Worm (Caenorhabditis elegans) whole organism, early embryonic: ENCODE data around the gene fipr-6.

Experiments
- B0310.2 ChIP-seq: sonication (generic microtip); optimal IDR thresholded peaks from 2 replicates; lab custom pipeline; 2016; ENCODE audit warnings: mild to moderate bottlenecking, missing genetic modification characterization, missing compliant biosample characterization
- F13C5.2 ChIP-seq: sonication (generic microtip); optimal IDR thresholded peaks from 2 replicates; lab custom pipeline; 2017; ENCODE audit warnings: mild to moderate bottlenecking, missing genetic modification characterization, inconsistent platforms, missing compliant biosample characterization
- aly-1 ChIP-seq: sonication (generic microtip); optimal IDR thresholded peaks from 2 replicates; lab custom pipeline; 2016; ENCODE audit warnings: missing genetic modification characterization, missing compliant biosample characterization
- ama-1 ChIP-seq: fragments of 150-350 bp; optimal IDR thresholded peaks from 2 replicates; lab custom pipeline; 2014
- ceh-13 ChIP-seq: fragments of 200-800 bp; sonication (Bioruptor generic); optimal IDR thresholded peaks from 2 replicates; lab custom pipeline; 2018; ENCODE audit warnings: mild to moderate bottlenecking, missing genetic modification characterization, missing compliant biosample characterization
- ceh-36 ChIP-seq: sonication (generic microtip); optimal IDR thresholded peaks from 2 replicates; lab custom pipeline; 2016; ENCODE audit warnings: missing genetic modification characterization, inconsistent platforms, missing compliant biosample characterization
- ets-7 ChIP-seq: sonication (generic microtip); optimal IDR thresholded peaks from 2 replicates; lab custom pipeline; 2016; ENCODE audit warnings: missing genotype, missing genetic modification characterization, missing compliant biosample characterization
- flt-1 ChIP-seq: fragments of 200-800 bp; sonication (Bioruptor generic); IDR thresholded peaks from 2 replicates; pipeline ENCODE4 v1.3.6; 2022; ENCODE audit warnings: missing genetic modification characterization, missing compliant biosample characterization
- hmbx-1 ChIP-seq: sonication (generic microtip); optimal IDR thresholded peaks from 2 replicates; lab custom pipeline; 2016; ENCODE audit warnings: mild to moderate bottlenecking, missing genetic modification characterization, missing compliant biosample characterization
- hmg-4 ChIP-seq: fragments of 200-800 bp; sonication (Bioruptor generic); optimal IDR thresholded peaks from 2 replicates; lab custom pipeline; 2018; ENCODE audit warnings: mild to moderate bottlenecking, missing genetic modification characterization, missing compliant biosample characterization
- hnd-1 ChIP-seq: sonication (generic microtip); optimal IDR thresholded peaks from 2 replicates; lab custom pipeline; 2016; ENCODE audit warnings: missing genetic modification characterization, missing compliant biosample characterization
- pes-1 ChIP-seq: fragments of 200-800 bp; sonication (Bioruptor generic); IDR thresholded peaks from 2 replicates; pipeline ENCODE4 v1.3.6; 2022; ENCODE audit warnings: missing genetic modification reagents, missing genetic modification characterization, missing compliant biosample characterization
- scrt-1 ChIP-seq: fragments of 200-800 bp; sonication (Bioruptor generic); IDR thresholded peaks from 2 replicates; pipeline ENCODE4 v1.3.6; 2022; ENCODE audit warnings: missing genetic modification characterization, missing compliant biosample characterization
- sea-1 ChIP-seq: fragments of 200-800 bp; sonication (Bioruptor generic); conservative IDR thresholded peaks from 2 replicates; pipeline ENCODE4 v1.3.6; 2022; ENCODE audit warnings: missing genetic modification characterization, missing compliant biosample characterization
- tbx-11 ChIP-seq: fragments of 200-800 bp; sonication (Bioruptor generic); IDR thresholded peaks from 2 replicates; pipeline ENCODE4 v1.3.6; 2022; ENCODE audit warnings: missing genetic modification characterization, missing compliant biosample characterization
- tbx-37 ChIP-seq: fragments of 200-800 bp; sonication (Bioruptor generic); conservative IDR thresholded peaks from 2 replicates; pipeline ENCODE4 v1.3.6; 2022; ENCODE audit warnings: missing genetic modification reagents, missing genetic modification characterization, missing compliant biosample characterization
- tra-4 ChIP-seq: sonication (generic microtip); optimal IDR thresholded peaks from 2 replicates; lab custom pipeline; 2017; ENCODE audit warnings: missing genetic modification characterization, missing compliant biosample characterization

The fipr-6 gene

DNA sequence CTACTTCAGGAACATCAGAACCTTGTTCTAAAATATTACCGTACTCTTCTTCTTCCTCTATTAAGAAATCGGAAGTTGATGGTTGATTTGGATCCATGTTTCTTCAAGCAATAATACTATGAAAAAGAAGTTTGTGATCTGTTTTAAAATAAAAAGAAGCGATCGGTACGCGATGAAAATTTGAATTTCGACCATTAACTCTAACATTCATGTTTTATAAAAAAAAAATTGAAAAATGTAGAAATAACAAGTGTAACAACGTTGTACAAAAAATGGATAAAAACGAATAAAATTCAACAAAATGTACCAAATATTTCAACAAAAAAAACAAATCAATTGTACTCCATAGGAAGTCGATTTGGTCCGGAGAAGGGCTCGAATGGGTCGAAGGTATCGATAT, 20.8 kb upstream of the fipr-6 start, which contains the start of gene tftc-3:
tftc-3 (minus strand) TSS at position 101 of the 400 bp plus-strand sequence.
- TF ChIP-seq scrt-1 (GFP tag; lab: Robert Waterston, UW) (no peak), sea-1 (no peak), tra-4 (tag; lab: Kevin White, UChicago) (no peak), ama-1 (lab: Kevin White, UChicago) (no peak), hnd-1 (tag; lab: Kevin White, UChicago) (no peak), ceh-36 (no peak), tbx-37 (GFP tag; lab: Robert Waterston, UW) (no peak), F13C5.2 (tag; lab: Kevin White, UChicago) (no peak), tbx-11 (GFP tag; lab: Robert Waterston, UW) (no peak), B0310.2 (tag; lab: Kevin White, UChicago) (no peak), hmbx-1 (tag; lab: Kevin White, UChicago) (no peak), ets-7 (tag; lab: Kevin White, UChicago) (no peak), hmg-4 (GFP tag; lab: Kevin White, UChicago) (no peak), pes-1 (GFP tag; lab: Robert Waterston, UW) (no peak)

DNA sequence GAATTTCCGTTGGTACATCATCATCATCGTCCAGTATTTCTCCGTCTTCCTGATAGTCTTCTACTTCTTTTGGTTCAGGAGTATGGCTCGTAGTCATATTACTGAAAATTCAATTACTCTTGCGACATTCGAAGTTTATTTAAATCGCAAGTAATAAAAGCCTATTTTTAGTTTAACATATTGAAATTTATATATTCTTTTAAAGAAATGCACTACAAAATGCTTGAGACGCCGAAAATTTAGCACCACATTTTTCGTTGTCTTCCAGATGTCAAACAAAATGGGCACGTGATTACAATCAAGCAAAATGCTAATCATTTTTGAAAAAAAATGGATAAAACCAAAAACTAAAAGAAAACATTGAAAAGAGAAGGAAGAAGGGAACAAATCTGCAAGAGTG, 19.0 kb upstream of the fipr-6 start, which contains the start of gene zhit-3:
zhit-3 (minus strand) TSS at position 101 of the 400 bp plus-strand sequence.
- TF ChIP-seq B0310.2 (tag; lab: Kevin White, UChicago): no peak
- TF ChIP-seq hmbx-1 (tag; lab: Kevin White, UChicago): no peak
- TF ChIP-seq pes-1 (GFP tag; lab: Robert Waterston, UW): no peak
- TF ChIP-seq tbx-37 (GFP tag; lab: Robert Waterston, UW): no peak
- no peak for TF ChIP-seq hmg-4 (GFP tag; lab: Kevin White, UChicago)
- no peak for TF ChIP-seq ceh-13 (GFP tag; lab: Kevin White, UChicago)
- TF ChIP-seq hnd-1 (tag; lab: Kevin White, UChicago): no peak
- no peak for TF ChIP-seq aly-1 (tag; lab: Kevin White, UChicago)
- no peak for TF ChIP-seq ceh-36

DNA sequence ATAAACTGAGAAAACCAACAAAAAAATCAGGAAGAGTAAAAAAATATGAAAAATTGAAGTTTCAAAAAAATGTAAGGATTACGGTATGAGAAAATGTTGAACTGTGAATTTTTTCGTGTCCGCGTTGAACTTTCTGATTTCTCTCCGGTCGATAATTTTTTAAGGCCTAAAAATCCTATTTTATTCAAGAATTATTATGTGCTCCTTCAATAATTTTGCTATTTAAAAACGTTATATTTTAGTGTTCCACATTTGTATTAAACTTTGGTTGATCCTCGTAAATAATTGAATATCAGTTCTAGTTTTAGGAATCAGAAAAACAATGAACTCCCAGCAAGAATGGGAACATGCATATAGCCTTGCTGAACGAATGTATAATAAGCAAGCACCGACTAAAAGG, 18.4 kb upstream of the fipr-6 start, which contains the start of gene hpo-40:
hpo-40 (plus strand) TSS at position 301 of the 400 bp plus-strand sequence.
- TF ChIP-seq tra-4 (tag; lab: Kevin White, UChicago) (no peak), F13C5.2 (tag; lab: Kevin White, UChicago) (no peak), ets-7 (tag; lab: Kevin White, UChicago) (no peak), hnd-1 (tag; lab: Kevin White, UChicago) (no peak), scrt-1 (GFP tag; lab: Robert Waterston, UW) (no peak), B0310.2 (tag; lab: Kevin White, UChicago) (no peak), pes-1 (GFP tag; lab: Robert Waterston, UW) (no peak), ceh-13 (GFP tag; lab: Kevin White, UChicago) (no peak), sea-1 (no peak)

DNA sequence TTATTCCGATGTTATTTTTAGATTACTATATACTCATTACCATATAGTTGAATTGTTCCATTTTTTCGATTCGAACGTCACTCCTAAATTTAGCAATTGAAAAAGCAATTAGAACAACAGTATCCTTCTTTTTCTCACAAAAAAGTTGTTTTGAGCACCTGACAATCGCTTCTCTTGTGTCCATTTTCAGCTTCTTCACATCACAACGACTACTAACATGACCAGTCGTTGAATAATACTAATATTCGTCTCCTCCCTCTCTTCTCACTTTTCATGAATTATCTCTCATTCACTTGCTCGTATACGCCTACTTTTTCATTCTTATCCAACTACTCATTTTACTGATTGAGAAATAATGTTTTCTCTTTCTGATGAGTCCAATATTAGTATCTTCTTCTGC, 14.3 kb upstream of the fipr-6 start, which contains the start of gene ZK856.14:
ZK856.14 (plus strand) TSS at position 301 of the 400 bp plus-strand sequence.
- TF ChIP-seq sea-1: no peak
- no peak for TF ChIP-seq tbx-11 (GFP tag; lab: Robert Waterston, UW)
- no peak for TF ChIP-seq hnd-1 (tag; lab: Kevin White, UChicago)
- TF ChIP-seq pes-1 (GFP tag; lab: Robert Waterston, UW): no peak
- no peak for TF ChIP-seq F13C5.2 (tag; lab: Kevin White, UChicago)
- TF ChIP-seq ceh-13 (GFP tag; lab: Kevin White, UChicago): no peak
- TF ChIP-seq ets-7 (tag; lab: Kevin White, UChicago): no peak
- TF ChIP-seq hmg-4 (GFP tag; lab: Kevin White, UChicago): no peak

DNA sequence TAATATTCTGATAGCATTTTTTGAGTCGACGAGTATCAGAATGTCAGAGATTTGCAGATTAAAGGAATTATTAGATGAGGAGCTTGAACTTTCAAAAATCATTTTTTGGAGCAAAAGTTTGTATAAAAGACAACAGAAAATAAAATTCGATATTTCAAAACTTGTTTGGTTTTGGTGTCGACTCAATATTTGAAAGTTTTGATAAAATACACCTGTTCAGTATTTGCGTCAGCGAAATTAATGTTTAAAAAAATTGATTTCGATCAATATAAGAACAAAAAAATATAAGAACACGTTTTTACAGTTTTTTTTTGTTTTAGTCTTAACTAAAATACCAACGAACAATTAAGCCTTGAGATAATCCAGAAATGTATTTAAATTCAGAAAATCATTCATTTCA, 10.4 kb upstream of the fipr-6 start, which contains the start of gene C12D8.13:
C12D8.13 (minus strand) TSS at position 101 of the 400 bp plus-strand sequence.
- TF ChIP-seq ama-1 (lab: Kevin White, UChicago) (no peak), hmbx-1 (tag; lab: Kevin White, UChicago) (no peak), tra-4 (tag; lab: Kevin White, UChicago) (no peak)

DNA sequence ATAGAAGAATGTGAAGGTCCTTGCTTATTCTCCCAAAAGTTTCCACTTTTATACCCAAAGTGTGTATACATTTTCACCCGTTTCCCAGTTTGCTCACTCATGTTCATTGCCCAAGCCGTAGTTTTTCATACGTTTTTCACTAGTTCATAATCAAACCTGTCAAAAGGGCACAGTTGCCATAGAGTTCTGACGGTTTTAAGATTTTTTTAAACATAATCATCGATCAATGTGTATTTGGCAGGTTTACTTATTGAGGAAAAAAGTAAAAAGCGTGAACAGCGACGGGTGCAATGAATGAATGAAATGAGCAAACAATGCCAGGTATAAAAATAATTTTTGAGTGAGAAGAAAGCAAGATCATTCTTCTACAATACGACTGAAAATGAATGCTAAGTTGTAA, 9.7 kb upstream of the fipr-6 start, which contains the start of the genes fipr-5 and fipr-9:
fipr-5 (minus strand) TSS at position 101 of the 400 bp plus-strand sequence.
fipr-9 (plus strand) TSS at position 346 of the 400 bp plus-strand sequence.
- no peak for TF ChIP-seq tbx-37 (GFP tag; lab: Robert Waterston, UW)
- TF ChIP-seq ets-7 (tag; lab: Kevin White, UChicago): no peak
- TF ChIP-seq ama-1 (lab: Kevin White, UChicago): no peak
- no peak for TF ChIP-seq B0310.2 (tag; lab: Kevin White, UChicago)
- TF ChIP-seq ceh-13 (GFP tag; lab: Kevin White, UChicago): no peak

DNA sequence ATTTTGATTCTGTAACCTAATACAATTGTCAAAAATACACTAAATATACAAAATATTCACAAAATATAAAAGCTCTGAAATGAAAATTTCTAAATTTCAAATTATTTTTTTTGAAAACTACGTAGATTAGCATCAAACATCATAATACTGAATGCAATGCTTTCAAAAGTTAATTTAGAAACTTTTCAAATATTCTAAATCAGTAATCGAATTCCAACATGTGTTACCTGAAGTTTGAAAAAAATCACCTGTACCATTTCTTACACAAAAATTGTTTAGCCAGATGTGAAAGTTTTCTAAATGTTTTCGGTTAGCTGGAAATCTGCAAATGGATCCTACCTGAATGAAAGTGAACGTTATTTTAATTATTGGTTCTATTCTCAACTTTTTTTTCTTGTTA, 9.0 kb upstream of the fipr-6 start, which contains the start of gene C12D8.20:
C12D8.20 (plus strand) TSS at position 301 of the 400 bp plus-strand sequence.
- TF ChIP-seq ets-7 (tag; lab: Kevin White, UChicago) (no peak), pes-1 (GFP tag; lab: Robert Waterston, UW) (no peak), scrt-1 (GFP tag; lab: Robert Waterston, UW) (no peak), F13C5.2 (tag; lab: Kevin White, UChicago) (no peak), tra-4 (tag; lab: Kevin White, UChicago) (no peak), B0310.2 (tag; lab: Kevin White, UChicago) (no peak), sea-1 (no peak)

DNA sequence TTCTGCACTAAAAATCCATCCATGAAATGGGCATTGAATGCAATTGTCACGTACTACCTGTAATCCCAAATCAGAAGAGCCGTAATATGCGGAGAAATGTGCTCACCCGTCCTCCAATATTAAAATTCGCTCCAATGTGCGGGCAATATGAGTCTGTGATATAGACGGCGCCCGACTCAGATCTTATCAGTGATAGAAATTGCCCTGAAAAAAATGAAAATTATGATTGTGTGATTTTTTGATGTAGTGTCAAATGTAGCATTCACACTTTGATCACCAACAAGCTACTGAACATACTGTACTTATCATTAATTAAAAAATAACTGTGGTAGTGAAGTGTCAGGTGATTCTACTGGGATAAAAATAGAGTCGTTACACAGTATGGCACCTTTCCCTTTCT, 6.4 kb upstream of the fipr-6 start:
- TF ChIP-seq hmbx-1 (tag; lab: Kevin White, UChicago) (no peak), F13C5.2 (tag; lab: Kevin White, UChicago) (no peak), flt-1 (no peak), tra-4 (tag; lab: Kevin White, UChicago) (no peak), tbx-11 (GFP tag; lab: Robert Waterston, UW) (no peak), sea-1 (no peak), scrt-1 (GFP tag; lab: Robert Waterston, UW) (no peak), B0310.2 (tag; lab: Kevin White, UChicago) (no peak), ceh-36 (no peak), pes-1 (GFP tag; lab: Robert Waterston, UW) (no peak), tbx-37 (GFP tag; lab: Robert Waterston, UW) (no peak), hmg-4 (GFP tag; lab: Kevin White, UChicago) (no peak), ama-1 (lab: Kevin White, UChicago) (no peak), ets-7 (tag; lab: Kevin White, UChicago) (no peak), hnd-1 (tag; lab: Kevin White, UChicago) (no peak), ceh-13 (GFP tag; lab: Kevin White, UChicago) (no peak), aly-1 (tag; lab: Kevin White, UChicago) (no peak)
